Worm (Caenorhabditis elegans) whole organism, midembryonic: ENCODE data around the gene tebp-1.

ENCODE experiments used
- T22C8.4 ChIP-seq: fragments of 200-800 bp; sonication (Bioruptor generic); IDR thresholded peaks from 2 replicates; pipeline ENCODE4 v1.3.6; 2022; ENCODE audit warnings: missing genetic modification characterization, missing compliant biosample characterization
- cog-1 ChIP-seq: sonication (generic microtip); optimal IDR thresholded peaks from 2 replicates; lab custom pipeline; 2016; ENCODE audit warnings: missing genetic modification characterization, missing compliant biosample characterization
- flt-1 ChIP-seq: fragments of 200-800 bp; sonication (Bioruptor generic); IDR thresholded peaks from 2 replicates; pipeline ENCODE4 v1.3.6; 2022; ENCODE audit warnings: missing genetic modification characterization, missing compliant biosample characterization
- med-1 ChIP-seq: sonication (generic microtip); optimal IDR thresholded peaks from 2 replicates; lab custom pipeline; 2017; ENCODE audit warnings: missing genetic modification characterization, mild to moderate bottlenecking, missing compliant biosample characterization, antibody characterized with exemption, missing genetic modification reagents; ENCODE audit not compliant: insufficient read depth
- ref-1 ChIP-seq: fragments of 200-800 bp; sonication (Bioruptor generic); conservative IDR thresholded peaks from 2 replicates; pipeline ENCODE4 v1.3.6; 2022; ENCODE audit warnings: missing genetic modification reagents, missing genetic modification characterization, missing compliant biosample characterization

DNA sequence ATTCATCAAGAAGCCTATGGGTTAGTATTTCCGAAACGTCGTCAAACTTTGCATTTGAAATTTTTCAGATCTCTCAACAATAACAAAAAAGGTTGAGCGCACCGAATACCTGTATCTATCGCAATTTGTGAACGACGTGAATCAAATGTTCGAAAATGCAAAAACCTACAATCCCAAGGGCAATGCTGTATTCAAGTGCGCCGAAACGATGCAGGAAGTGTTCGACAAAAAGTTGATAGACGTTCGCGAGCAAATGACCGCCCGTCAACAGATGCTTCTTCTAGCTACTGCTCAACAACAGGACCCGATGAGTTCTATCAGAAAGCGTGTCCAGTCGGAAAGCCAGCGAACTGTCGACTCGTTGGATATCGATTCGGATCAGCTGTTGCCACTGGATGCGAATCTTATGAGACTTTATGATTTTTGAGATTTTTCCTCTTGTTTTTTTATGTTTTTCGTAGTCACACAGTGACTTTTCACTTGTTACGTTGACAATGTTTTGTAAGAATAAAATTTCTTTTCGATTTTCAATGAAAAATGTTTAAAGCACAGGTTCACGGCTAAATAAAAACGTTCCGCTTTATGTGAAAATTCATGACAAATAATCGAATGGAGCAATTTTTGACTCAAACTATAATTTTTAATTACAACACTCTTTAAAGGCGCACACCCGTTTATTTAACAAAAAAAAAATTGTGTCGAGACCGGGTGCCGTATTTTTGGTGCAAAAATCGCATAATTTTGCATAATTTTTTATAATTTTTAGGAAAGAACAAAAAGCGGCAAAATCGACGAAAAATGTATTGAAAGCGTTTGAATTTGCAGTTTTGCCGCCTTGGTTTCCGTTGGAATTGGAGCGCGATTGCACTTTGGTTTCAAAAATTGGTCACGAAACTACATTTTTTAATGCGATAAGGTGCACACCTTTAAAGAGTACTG lies 45.8 kb downstream of the tebp-1 start:
- TF ChIP-seq flt-1 (peak; percentile 78), cog-1 (tag; lab: Kevin White, UChicago) (no peak), ref-1 (GFP tag; lab: Robert Waterston, UW) (no peak), med-1 (no peak), T22C8.4 (GFP tag; lab: Robert Waterston, UW) (no peak)
